Worm (Caenorhabditis elegans): Measurements from ENCODE around the gene nlp-56.

The nlp-56 gene

DNA sequence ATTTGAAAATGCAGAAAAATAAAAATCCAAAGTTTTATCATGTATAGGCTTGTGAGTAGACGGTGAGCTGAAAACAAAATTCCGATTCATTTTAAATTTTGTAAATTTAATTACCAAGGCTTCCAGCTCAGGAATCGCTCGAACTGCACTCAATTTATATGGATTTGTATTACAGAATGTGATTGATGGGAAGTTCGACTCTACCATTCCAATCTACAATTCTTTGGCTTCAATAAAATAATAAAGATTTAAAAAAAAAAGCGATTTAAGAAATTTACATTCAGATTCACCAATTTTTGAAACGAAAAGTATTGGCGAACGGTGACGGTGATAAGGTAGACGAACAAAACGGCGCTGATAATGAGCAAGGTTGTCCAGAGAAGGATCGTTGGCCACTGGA lies 13.9 kb downstream of the nlp-56 start:
- TF ChIP-seq fos-1 (tag; optimal IDR thresholded peaks at IDR 0.05) (no peak), C34F6.9 (tag; optimal IDR thresholded peaks at IDR 0.05) (no peak), lin-13 (GFP tag; optimal IDR thresholded peaks at IDR 0.05) (no peak), snpc-4 (tag; optimal IDR thresholded peaks at IDR 0.05) (no peak), nhr-21 (tag; optimal IDR thresholded peaks at IDR 0.05) (no peak), gmeb-1 (tag; optimal IDR thresholded peaks at IDR 0.05) (no peak), aly-2 (tag; optimal IDR thresholded peaks at IDR 0.05) (no peak), nhr-11 (tag; optimal IDR thresholded peaks at IDR 0.05) (no peak), lin-11 (tag; optimal IDR thresholded peaks at IDR 0.05) (no peak), peb-1 (tag; optimal IDR thresholded peaks at IDR 0.05) (no peak), nhr-129 (tag; optimal IDR thresholded peaks at IDR 0.05) (no peak), ceh-82 (tag; optimal IDR thresholded peaks at IDR 0.05) (no peak), nhr-10 (tag; optimal IDR thresholded peaks at IDR 0.05) (no peak), nhr-12 (tag; optimal IDR thresholded peaks at IDR 0.05) (no peak), ceh-16 (tag; optimal IDR thresholded peaks at IDR 0.05) (no peak), skn-1 (tag; optimal IDR thresholded peaks at IDR 0.05) (no peak)

DNA sequence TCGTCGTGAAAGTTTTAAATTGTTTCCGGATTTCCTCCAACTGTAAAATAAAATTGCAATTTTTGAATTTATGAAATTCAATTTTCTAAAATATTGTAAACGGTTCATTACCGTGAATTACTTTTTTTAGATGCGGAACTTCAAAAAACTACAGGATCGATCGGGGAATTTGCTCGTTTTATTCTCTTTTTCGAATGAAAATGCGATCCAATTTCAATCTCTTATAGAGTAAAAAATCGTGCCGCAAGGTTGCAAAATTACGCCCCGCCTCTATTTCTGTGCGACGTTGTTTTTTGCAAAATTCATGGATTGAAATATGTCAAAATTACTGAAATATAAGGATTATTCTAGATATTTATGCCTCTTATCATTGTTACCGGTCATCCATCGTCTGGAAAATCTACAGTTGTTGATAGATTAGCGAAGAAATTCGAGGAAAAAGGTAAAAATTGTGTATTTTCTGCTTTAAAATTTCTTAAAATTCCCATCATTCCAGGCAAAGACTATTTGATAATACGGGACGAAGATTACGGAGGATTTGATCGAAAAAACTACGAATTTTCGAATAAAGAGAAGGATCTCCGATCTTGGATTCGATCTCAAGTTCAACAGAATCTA lies 15.2 kb downstream of the nlp-56 start, which contains the start of gene Y57G11C.43:
Gene Y57G11C.43 (plus strand): TSS at position 224 of the 618 bp plus-strand sequence.
- TF ChIP-seq Y55F3AM.14 (GFP tag; optimal IDR thresholded peaks at IDR 0.05) (no peak), egl-27 (tag; optimal IDR thresholded peaks at IDR 0.05) (no peak), F13H6.1 (tag; optimal IDR thresholded peaks at IDR 0.05) (no peak), nhr-6 (tag; optimal IDR thresholded peaks at IDR 0.05) (no peak), nhr-129 (tag; optimal IDR thresholded peaks at IDR 0.05) (no peak), mab-5 (tag; optimal IDR thresholded peaks at IDR 0.05) (no peak), nhr-11 (tag; optimal IDR thresholded peaks at IDR 0.05) (no peak), R02D3.7 (tag; optimal IDR thresholded peaks at IDR 0.05) (no peak), lsy-2 (tag; optimal IDR thresholded peaks at IDR 0.05) (no peak)

DNA sequence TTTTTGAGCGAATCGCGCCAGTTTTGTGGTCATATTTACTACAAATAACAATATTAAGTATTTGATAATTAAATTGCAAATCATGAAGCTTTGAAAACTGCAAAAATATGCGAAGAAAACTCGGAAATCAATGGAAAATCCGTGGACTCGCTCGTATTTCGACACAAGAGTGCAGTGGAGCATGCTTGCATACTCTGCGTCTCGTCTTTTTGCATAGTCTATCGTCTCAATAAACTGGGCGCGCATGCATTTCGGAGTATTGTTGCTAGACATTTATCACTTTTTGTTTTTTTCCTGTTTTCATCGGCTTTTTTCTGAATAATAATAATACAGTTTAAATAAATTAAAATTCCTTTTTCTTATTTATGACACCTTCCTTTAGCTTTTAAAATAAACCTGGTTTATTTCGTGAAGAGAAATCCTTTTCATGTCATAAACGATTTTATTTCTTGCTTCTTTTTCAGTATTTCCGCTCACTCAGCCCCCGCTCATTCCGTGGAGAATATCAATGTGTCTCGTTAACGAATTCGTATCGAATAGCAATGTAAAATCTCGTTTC lies 16.8 kb downstream of the nlp-56 start, which contains the start of the genes mrps-7 and Y57G11C.3:
Gene mrps-7 (minus strand): TSS at position 38 of the 559 bp plus-strand sequence.
Gene Y57G11C.3 (plus strand): TSS at position 509 of the 559 bp plus-strand sequence.
- no peak for TF ChIP-seq elt-1 (tag; optimal IDR thresholded peaks at IDR 0.05)
- peak; percentile 83 for TF ChIP-seq snpc-4 (tag; optimal IDR thresholded peaks at IDR 0.05)
- TF ChIP-seq nhr-11 (tag; optimal IDR thresholded peaks at IDR 0.05), result no peak
- peak; percentile 82 for TF ChIP-seq lin-39 (tag; optimal IDR thresholded peaks at IDR 0.05)
- peak; percentile 89 for TF ChIP-seq sma-9 (GFP tag; optimal IDR thresholded peaks at IDR 0.05)
- TF ChIP-seq sma-9 (tag; optimal IDR thresholded peaks at IDR 0.05), result no peak
- peak; percentile 79 for TF ChIP-seq ztf-4 (tag; optimal IDR thresholded peaks at IDR 0.05)
- peak; percentile 72 for TF ChIP-seq ama-1 (optimal IDR thresholded peaks at IDR 0.05)
- TF ChIP-seq ceh-16 (tag; optimal IDR thresholded peaks at IDR 0.05), result peak; percentile 86
- TF ChIP-seq nhr-25 (tag; optimal IDR thresholded peaks at IDR 0.05), result peak; percentile 92
- TF ChIP-seq mab-5 (tag; optimal IDR thresholded peaks at IDR 0.05), result peak; percentile 91
- no peak for TF ChIP-seq ztf-1 (GFP tag; conservative IDR thresholded peaks at IDR 0.05)
- TF ChIP-seq nhr-23 (tag; optimal IDR thresholded peaks at IDR 0.05), result no peak
- TF ChIP-seq lin-11 (tag; optimal IDR thresholded peaks at IDR 0.05), result peak; percentile 91
- TF ChIP-seq ceh-82 (tag; optimal IDR thresholded peaks at IDR 0.05), result peak; percentile 63
- peak; percentile 68 for TF ChIP-seq fos-1 (tag; optimal IDR thresholded peaks at IDR 0.05)
- peak; percentile 99 for TF ChIP-seq unc-55 (GFP tag; optimal IDR thresholded peaks at IDR 0.05)
- TF ChIP-seq blmp-1 (tag; optimal IDR thresholded peaks at IDR 0.05; ENCODE audit: insufficient read depth), result peak; percentile 70
- TF ChIP-seq peb-1 (tag; optimal IDR thresholded peaks at IDR 0.05), result no peak
- peak; percentile 91 for TF ChIP-seq gmeb-1 (tag; optimal IDR thresholded peaks at IDR 0.05)
- TF ChIP-seq mdl-1 (tag; optimal IDR thresholded peaks at IDR 0.05), result peak; percentile 70 to 78
- no peak for TF ChIP-seq mbf-1 (tag; optimal IDR thresholded peaks at IDR 0.05)
- no peak for TF ChIP-seq aly-2 (tag; optimal IDR thresholded peaks at IDR 0.05)
- TF ChIP-seq elt-3 (tag; optimal IDR thresholded peaks at IDR 0.05), result no peak
- peak; percentile 86 for TF ChIP-seq egl-27 (tag; optimal IDR thresholded peaks at IDR 0.05)
- TF ChIP-seq nhr-129 (tag; optimal IDR thresholded peaks at IDR 0.05), result peak; percentile 95
- peak; percentile 93 for TF ChIP-seq sma-3 (GFP tag; optimal IDR thresholded peaks at IDR 0.05)
- TF ChIP-seq unc-39 (tag; optimal IDR thresholded peaks at IDR 0.05), result no peak
- TF ChIP-seq lin-13 (GFP tag; optimal IDR thresholded peaks at IDR 0.05), result peak; percentile 93
- TF ChIP-seq ztf-11 (tag; optimal IDR thresholded peaks at IDR 0.05), result peak; percentile 55
- TF ChIP-seq nhr-237 (tag; optimal IDR thresholded peaks at IDR 0.05), result no peak
- TF ChIP-seq nhr-77 (tag; optimal IDR thresholded peaks at IDR 0.05), result peak; percentile 37
- no peak for TF ChIP-seq nhr-12 (tag; optimal IDR thresholded peaks at IDR 0.05)
- TF ChIP-seq nhr-10 (tag; optimal IDR thresholded peaks at IDR 0.05), result peak; percentile 47
- TF ChIP-seq alr-1 (tag; optimal IDR thresholded peaks at IDR 0.05), result no peak
- peak; percentile 14 for TF ChIP-seq Y55F3AM.14 (GFP tag; optimal IDR thresholded peaks at IDR 0.05)
- TF ChIP-seq crh-2 (tag; optimal IDR thresholded peaks at IDR 0.05), result peak; percentile 94
- peak; percentile 71 for TF ChIP-seq sem-4 (tag; optimal IDR thresholded peaks at IDR 0.05)
- TF ChIP-seq dmd-4 (tag; optimal IDR thresholded peaks at IDR 0.05), result no peak
- peak; percentile 88 for TF ChIP-seq F13H6.1 (tag; optimal IDR thresholded peaks at IDR 0.05)
- TF ChIP-seq ZK546.5 (tag; optimal IDR thresholded peaks at IDR 0.05), result no peak
- TF ChIP-seq R02D3.7 (tag; optimal IDR thresholded peaks at IDR 0.05), result peak; percentile 96
- peak; percentile 90 for TF ChIP-seq nhr-6 (tag; optimal IDR thresholded peaks at IDR 0.05)
